Fruit fly (Drosophila melanogaster): ENCODE data around the gene aust.
A peak's percentile ranks its signal among the peaks of the same experiment; 100 is the strongest.

The aust gene

DNA sequence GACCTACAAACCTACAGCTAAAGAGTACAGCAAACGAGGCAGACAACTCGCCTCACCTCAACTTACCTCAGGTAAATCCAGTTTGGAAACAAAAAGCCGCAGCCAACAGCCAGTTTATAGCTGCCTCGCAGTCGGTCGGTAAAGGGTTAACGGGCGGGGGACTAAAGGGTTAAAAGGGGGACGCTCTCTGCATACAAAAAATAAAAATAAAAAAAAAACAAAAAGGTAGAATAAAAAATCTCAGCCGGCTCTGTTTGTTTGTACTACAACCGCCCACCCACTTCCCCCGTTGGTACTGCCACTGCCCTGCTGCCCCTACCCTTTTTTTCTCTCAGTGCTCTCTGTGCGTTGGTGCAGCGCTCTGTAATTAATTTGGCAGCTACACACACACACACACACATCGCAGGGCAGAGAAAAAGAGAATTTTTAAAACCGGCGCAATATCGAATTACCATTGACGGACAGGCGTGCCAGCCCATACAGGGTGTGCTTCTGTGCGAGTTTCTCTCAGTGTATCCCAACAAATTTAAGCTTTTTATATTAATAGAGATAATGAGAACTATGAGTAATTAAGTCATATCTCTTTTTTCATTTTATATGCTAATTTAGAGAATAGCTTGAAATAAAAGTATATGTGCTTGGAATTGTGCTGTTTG is 26.4 kb downstream of the aust start (continued):
- peak in 1 of 2 experiments; percentile 52 for TF ChIP-seq Pdp1 (GFP tag; optimal IDR thresholded peaks at IDR 0.05)
- no peak for TF ChIP-seq CG8765 (GFP tag; IDR thresholded peaks at IDR 0.05)
- peak; percentile 58 for TF ChIP-seq CG14667 (GFP tag; IDR thresholded peaks at IDR 0.05)
- no peak for TF ChIP-seq org-1 (GFP tag; optimal IDR thresholded peaks at IDR 0.05)
- no peak for TF ChIP-seq CG11723 (GFP tag; optimal IDR thresholded peaks at IDR 0.05)
- TF ChIP-seq CG34422 (GFP tag; IDR thresholded peaks at IDR 0.05): peak; percentile 75
- peak; percentile 23; the same call in 1 of the 2 replicates for TF ChIP-seq wor (GFP tag; IDR thresholded peaks at IDR 0.05)
- TF ChIP-seq sisA (GFP tag; IDR thresholded peaks at IDR 0.05): peak; percentile 79
- TF ChIP-seq br (optimal IDR thresholded peaks at IDR 0.05): no peak
- peak; percentile 63 for TF ChIP-seq sob (GFP tag; IDR thresholded peaks at IDR 0.05)
- no peak for TF ChIP-seq CG17912 (GFP tag; optimal IDR thresholded peaks at IDR 0.05)
- no peak for TF ChIP-seq shn (GFP tag; optimal IDR thresholded peaks at IDR 0.05)
- TF ChIP-seq fd96Cb (tag; optimal IDR thresholded peaks at IDR 0.05): peak; percentile 3
- TF ChIP-seq row (GFP tag; IDR thresholded peaks at IDR 0.05): peak; percentile 71
- peak; percentile 67 for TF ChIP-seq ap (GFP tag; IDR thresholded peaks at IDR 0.05)
- peak; percentile 80 for TF ChIP-seq Med (GFP tag)
- TF ChIP-seq so (GFP tag; IDR thresholded peaks at IDR 0.05): peak; percentile 66; the same call in 1 of the 3 replicates
- TF ChIP-seq Optix (GFP tag; IDR thresholded peaks at IDR 0.05): peak; percentile 78
- TF ChIP-seq dpn (GFP tag; optimal IDR thresholded peaks at IDR 0.05): peak; percentile 34 to 38
- TF ChIP-seq CG32767 (GFP tag; IDR thresholded peaks at IDR 0.05): no peak
- TF ChIP-seq CG34224 (GFP tag; IDR thresholded peaks at IDR 0.05; ENCODE audit: partially characterized antibody): no peak
- no peak for TF ChIP-seq ara (GFP tag; IDR thresholded peaks at IDR 0.05)
- TF ChIP-seq zen2 (GFP tag; IDR thresholded peaks at IDR 0.05; ENCODE audit: partially characterized antibody): no peak
- TF ChIP-seq prd (optimal IDR thresholded peaks at IDR 0.05): no peak
- peak; percentile 82 for TF ChIP-seq prd (GFP tag; IDR thresholded peaks at IDR 0.05)
- peak; percentile 55; the same call in 1 of the 2 replicates for TF ChIP-seq Awh (GFP tag; IDR thresholded peaks at IDR 0.05)
- TF ChIP-seq z (GFP tag; IDR thresholded peaks at IDR 0.05): 0 out of 3 replicates have a peak, but pooled peaks have one; percentile 56
- no peak for TF ChIP-seq tll (GFP tag; optimal IDR thresholded peaks at IDR 0.05)
- TF ChIP-seq psq (GFP tag; optimal IDR thresholded peaks at IDR 0.05): no peak
- no peak for TF ChIP-seq stwl (tag; optimal IDR thresholded peaks at IDR 0.05)
- no peak for TF ChIP-seq sens-2 (GFP tag; IDR thresholded peaks at IDR 0.05)
- peak; percentile 52; the same call in 1 of the 3 replicates for TF ChIP-seq CG14050 (GFP tag; IDR thresholded peaks at IDR 0.05)
- peak; percentile 66; the same call in 1 of the 2 replicates for TF ChIP-seq Xrp1 (GFP tag; IDR thresholded peaks at IDR 0.05)
- peak; percentile 52 for TF ChIP-seq CG6272 (GFP tag; IDR thresholded peaks at IDR 0.05)
- no peak for TF ChIP-seq CG8924 (tag; optimal IDR thresholded peaks at IDR 0.05)
- TF ChIP-seq Ssrp (tag; optimal IDR thresholded peaks at IDR 0.05): no peak
- no peak for TF ChIP-seq CG13894 (tag; optimal IDR thresholded peaks at IDR 0.05)
- no peak for TF ChIP-seq Hr78 (GFP tag; optimal IDR thresholded peaks at IDR 0.05)
- TF ChIP-seq CG12104 (GFP tag; optimal IDR thresholded peaks at IDR 0.05): no peak
- peak; percentile 22 for TF ChIP-seq ewg (GFP tag; optimal IDR thresholded peaks at IDR 0.05)
- 0 out of 2 replicates have a peak, but pooled peaks have one; percentile 14 for TF ChIP-seq CG11696 (GFP tag; IDR thresholded peaks at IDR 0.05)
- TF ChIP-seq Myb (GFP tag; optimal IDR thresholded peaks at IDR 0.05): no peak
- TF ChIP-seq lilli (GFP tag; optimal IDR thresholded peaks at IDR 0.05): peak; percentile 0
- TF ChIP-seq CG15011 (GFP tag; optimal IDR thresholded peaks at IDR 0.05): no peak
- peak; percentile 2 for TF ChIP-seq CG9817 (tag; optimal IDR thresholded peaks at IDR 0.05)
- TF ChIP-seq CG17186 (GFP tag; optimal IDR thresholded peaks at IDR 0.05): no peak
- no peak for TF ChIP-seq Lpt (GFP tag; optimal IDR thresholded peaks at IDR 0.05)
- peak; percentile 91 for TF ChIP-seq nom (GFP tag; optimal IDR thresholded peaks at IDR 0.05)
- no peak for TF ChIP-seq Dip2 (GFP tag; IDR thresholded peaks at IDR 0.05)
- TF ChIP-seq CG6654 (GFP tag; optimal IDR thresholded peaks at IDR 0.05): no peak

Measured in whole organism, embryonic.